Fruit fly (Drosophila melanogaster) whole organism, embryonic: ENCODE measurements around the gene PAN3.
A peak's percentile ranks its signal among the peaks of the same experiment; 100 is the strongest.

Source experiments
- Ada2b ChIP-seq: fragments of 200-800 bp; sonication (Bioruptor generic); IDR thresholded peaks from 2 replicates; pipeline ENCODE4 v1.3.6; 2022; ENCODE audit warnings: missing biosample characterization, missing genetic modification characterization
- Aef1 ChIP-seq: fragments of 200-800 bp; sonication (Bioruptor generic); IDR thresholded peaks from 3 replicates; pipeline ENCODE4 v1.3.6; 2022; ENCODE audit warnings: missing biosample characterization, missing genetic modification characterization
- Asciz ChIP-seq: fragments of 200-800 bp; sonication (Bioruptor generic); optimal IDR thresholded peaks from 2 replicates; lab custom pipeline; 2017; ENCODE audit warnings: missing biosample characterization, mild to moderate bottlenecking, missing genetic modification characterization, missing genetic modification reagents
- BEAF-32 ChIP-seq: fragments of 200-800 bp; sonication (Bioruptor generic); optimal IDR thresholded peaks from 3 replicates; lab custom pipeline; 2017; ENCODE audit warnings: missing biosample characterization, missing genetic modification characterization, mild to moderate bottlenecking, moderate library complexity, missing genetic modification reagents
- CG10274 ChIP-seq: fragments of 200-800 bp; sonication (Bioruptor generic); optimal IDR thresholded peaks from 3 replicates; lab custom pipeline; 2017; ENCODE audit warnings: missing biosample characterization, mild to moderate bottlenecking, missing genetic modification characterization
- CG10321 ChIP-seq: fragments of 200-800 bp; sonication (Bioruptor generic); IDR thresholded peaks from 2 replicates; pipeline ENCODE4 v1.3.6; 2022; ENCODE audit warnings: missing biosample characterization, missing genetic modification characterization
- CG10565 ChIP-seq: fragments of 200-800 bp; sonication (Bioruptor generic); optimal IDR thresholded peaks from 3 replicates; lab custom pipeline; 2016; ENCODE audit warnings: missing biosample characterization, mild to moderate bottlenecking, missing genetic modification characterization
- CG10959 ChIP-seq: fragments of 200-800 bp; sonication (Bioruptor generic); IDR thresholded peaks from 2 replicates; pipeline ENCODE4 v1.3.6; 2022; ENCODE audit warnings: missing biosample characterization, missing genetic modification characterization
- CG12659 ChIP-seq: fragments of 200-800 bp; sonication (Bioruptor generic); optimal IDR thresholded peaks from 3 replicates; lab custom pipeline; 2017; ENCODE audit warnings: mild to moderate bottlenecking, missing biosample characterization, missing genetic modification reagents, missing genetic modification characterization
- CG13296 ChIP-seq: fragments of 200-800 bp; sonication (Bioruptor generic); optimal IDR thresholded peaks from 3 replicates; lab custom pipeline; 2018; ENCODE audit warnings: missing biosample characterization, mild to moderate bottlenecking, missing genetic modification characterization
- CG2120 ChIP-seq: fragments of 200-800 bp; sonication (Bioruptor generic); optimal IDR thresholded peaks from 3 replicates; lab custom pipeline; 2016; ENCODE audit warnings: missing biosample characterization, missing genetic modification characterization
- CG2875 ChIP-seq: fragments of 200-800 bp; sonication (Bioruptor generic); optimal IDR thresholded peaks from 2 replicates; lab custom pipeline; 2017; ENCODE audit warnings: missing biosample characterization, mild to moderate bottlenecking, missing genetic modification characterization, missing genetic modification reagents
- CG3065 ChIP-seq: fragments of 200-800 bp; sonication (Bioruptor generic); optimal IDR thresholded peaks from 2 replicates; lab custom pipeline; 2016; ENCODE audit warnings: missing biosample characterization, missing genetic modification characterization
- CG32772 ChIP-seq: fragments of 200-800 bp; sonication (Bioruptor generic); IDR thresholded peaks from 2 replicates; pipeline ENCODE4 v1.3.6; 2022; ENCODE audit warnings: missing biosample characterization, missing genetic modification characterization
- CG34422 ChIP-seq: fragments of 200-800 bp; sonication (Bioruptor generic); IDR thresholded peaks from 3 replicates; pipeline ENCODE4 v1.3.6; 2022; ENCODE audit warnings: missing biosample characterization, missing genetic modification characterization
- CG6254 ChIP-seq: fragments of 200-800 bp; sonication (Bioruptor generic); optimal IDR thresholded peaks from 3 replicates; lab custom pipeline; 2017; ENCODE audit warnings: mild to moderate bottlenecking, missing biosample characterization, missing genetic modification reagents, missing genetic modification characterization
- CG7839 ChIP-seq: fragments of 200-800 bp; sonication (Bioruptor generic); optimal IDR thresholded peaks from 3 replicates; lab custom pipeline; 2018; ENCODE audit warnings: missing biosample characterization, mild to moderate bottlenecking, missing genetic modification characterization, moderate library complexity
- CG9727 ChIP-seq: fragments of 200-800 bp; sonication (Bioruptor generic); optimal IDR thresholded peaks from 3 replicates; lab custom pipeline; 2017; ENCODE audit warnings: missing biosample characterization, mild to moderate bottlenecking, missing genetic modification characterization
- CG9817 ChIP-seq: fragments of 200-800 bp; sonication (Bioruptor generic); optimal IDR thresholded peaks from 2 replicates; lab custom pipeline; 2018; ENCODE audit warnings: missing biosample characterization, mild to moderate bottlenecking, missing genetic modification characterization, moderate library complexity
- CG9876 ChIP-seq: fragments of 200-800 bp; sonication (Bioruptor generic); optimal IDR thresholded peaks from 2 replicates; lab custom pipeline; 2016; ENCODE audit warnings: missing biosample characterization, missing genetic modification characterization
- Dek ChIP-seq: fragments of 200-800 bp; sonication (Bioruptor generic); optimal IDR thresholded peaks from 3 replicates; lab custom pipeline; 2019; ENCODE audit warnings: missing biosample characterization, mild to moderate bottlenecking, missing genetic modification characterization, moderate library complexity
- Dfd ChIP-seq, 2 experiments: fragments of >200 bp; optimal IDR thresholded peaks; 2 replicates each; lab custom pipeline; 2017; ENCODE audit warnings: missing biosample characterization in 2 of 2, missing genetic modification characterization in 2 of 2
- Doc2 ChIP-seq: fragments of 200-800 bp; sonication (Bioruptor generic); IDR thresholded peaks from 2 replicates; pipeline ENCODE4 v1.3.6; 2022; ENCODE audit warnings: missing biosample characterization, missing genetic modification characterization
- Max ChIP-seq: fragments of 200-800 bp; sonication (Bioruptor generic); optimal IDR thresholded peaks from 2 replicates; lab custom pipeline; 2016; ENCODE audit warnings: missing biosample characterization, mild to moderate bottlenecking, missing genetic modification characterization
- NC2α ChIP-seq: fragments of 200-800 bp; sonication (Bioruptor generic); optimal IDR thresholded peaks from 2 replicates; lab custom pipeline; 2016; ENCODE audit warnings: missing biosample characterization, missing genetic modification characterization
- Pdp1 ChIP-seq, 2 experiments: fragments of 200-800 bp; sonication (Bioruptor generic); optimal IDR thresholded peaks; 3 replicates each; lab custom pipeline; 2016; ENCODE audit warnings: missing biosample characterization in 2 of 2, missing genetic modification characterization in 2 of 2, mild to moderate bottlenecking in 1 of 2, moderate library complexity in 1 of 2
- Side ChIP-seq: fragments of 200-800 bp; sonication (Bioruptor generic); optimal IDR thresholded peaks from 2 replicates; lab custom pipeline; 2016; ENCODE audit warnings: missing biosample characterization, missing genetic modification characterization
- Six4 ChIP-seq: fragments of 200-800 bp; sonication (Bioruptor generic); optimal IDR thresholded peaks from 2 replicates; lab custom pipeline; 2016; ENCODE audit warnings: missing biosample characterization, missing genetic modification characterization
- Sry-δ ChIP-seq: fragments of 200-800 bp; sonication (Bioruptor generic); optimal IDR thresholded peaks from 2 replicates; lab custom pipeline; 2016; ENCODE audit warnings: missing biosample characterization, missing genetic modification characterization
- Tbp ChIP-seq: fragments of >200 bp; optimal IDR thresholded peaks from 2 replicates; lab custom pipeline; 2018; ENCODE audit warnings: missing biosample characterization, missing genetic modification characterization
- chinmo ChIP-seq: fragments of 200-800 bp; sonication (Bioruptor generic); IDR thresholded peaks from 4 replicates; pipeline ENCODE4 v1.3.6; 2022; ENCODE audit warnings: missing biosample characterization, missing genetic modification characterization; ENCODE audit not compliant: partially characterized antibody
- corto ChIP-seq: fragments of 200-800 bp; sonication (Bioruptor generic); optimal IDR thresholded peaks from 2 replicates; lab custom pipeline; 2016; ENCODE audit warnings: missing biosample characterization, mild to moderate bottlenecking, missing genetic modification characterization, moderate library complexity
- crp ChIP-seq, 2 experiments: fragments of 200-800 bp; sonication (Bioruptor generic); optimal IDR thresholded peaks; 2 replicates in 1 of 2; 3 replicates in 1 of 2; lab custom pipeline; 2017; ENCODE audit warnings: missing biosample characterization in 2 of 2, missing genetic modification characterization in 2 of 2, mild to moderate bottlenecking in 1 of 2, moderate library complexity in 1 of 2
- dpn ChIP-seq, 2 experiments: fragments of 200-800 bp; sonication (Bioruptor generic); optimal IDR thresholded peaks; 3 replicates each; lab custom pipeline; 2016; ENCODE audit warnings: missing biosample characterization in 2 of 2, missing genetic modification characterization in 2 of 2
- jumu ChIP-seq: fragments of 200-800 bp; sonication (Bioruptor generic); optimal IDR thresholded peaks from 3 replicates; lab custom pipeline; 2016; ENCODE audit warnings: missing biosample characterization, missing genetic modification characterization
- klu ChIP-seq: fragments of 200-800 bp; sonication (Bioruptor generic); IDR thresholded peaks from 2 replicates; pipeline ENCODE4 v1.3.6; 2022; ENCODE audit warnings: missing biosample characterization, missing genetic modification characterization
- kni ChIP-seq: fragments of 200-800 bp; sonication (Bioruptor generic); optimal IDR thresholded peaks from 3 replicates; lab custom pipeline; 2017; ENCODE audit warnings: mild to moderate bottlenecking, missing biosample characterization, missing genetic modification reagents, missing genetic modification characterization
- maf-S ChIP-seq: fragments of 200-800 bp; sonication (Bioruptor generic); optimal IDR thresholded peaks from 2 replicates; lab custom pipeline; 2016; ENCODE audit warnings: missing biosample characterization, missing genetic modification characterization
- mam ChIP-seq: fragments of 200-800 bp; sonication (Bioruptor generic); optimal IDR thresholded peaks from 3 replicates; lab custom pipeline; 2016; ENCODE audit warnings: missing biosample characterization, missing genetic modification characterization
- nau ChIP-seq: fragments of 200-800 bp; sonication (Bioruptor generic); optimal IDR thresholded peaks from 3 replicates; lab custom pipeline; 2017; ENCODE audit warnings: missing biosample characterization, mild to moderate bottlenecking, missing genetic modification characterization, missing genetic modification reagents
- peb ChIP-seq: fragments of 200-800 bp; sonication (Bioruptor generic); IDR thresholded peaks from 2 replicates; pipeline ENCODE4 v1.3.6; 2022; ENCODE audit warnings: missing biosample characterization, missing genetic modification characterization
- pfk ChIP-seq: fragments of 200-800 bp; sonication (Bioruptor generic); optimal IDR thresholded peaks from 2 replicates; lab custom pipeline; 2018; ENCODE audit warnings: missing biosample characterization, mild to moderate bottlenecking, missing genetic modification characterization, moderate library complexity
- psq ChIP-seq: fragments of 200-800 bp; sonication (Bioruptor generic); optimal IDR thresholded peaks from 2 replicates; lab custom pipeline; 2017; ENCODE audit warnings: missing biosample characterization, missing genetic modification characterization
- rib ChIP-seq: fragments of 200-800 bp; sonication (Bioruptor generic); IDR thresholded peaks from 2 replicates; pipeline ENCODE4 v1.3.6; 2022; ENCODE audit warnings: missing biosample characterization, missing genetic modification characterization
- ro ChIP-seq: fragments of 200-800 bp; sonication (Bioruptor generic); IDR thresholded peaks from 2 replicates; pipeline ENCODE4 v1.3.6; 2022; ENCODE audit warnings: missing biosample characterization, missing genetic modification characterization
- run ChIP-seq: fragments of 200-800 bp; sonication (Bioruptor generic); optimal IDR thresholded peaks from 3 replicates; lab custom pipeline; 2018; ENCODE audit warnings: missing biosample characterization, mild to moderate bottlenecking, missing genetic modification characterization
- sim ChIP-seq: fragments of 200-800 bp; sonication (Bioruptor generic); IDR thresholded peaks from 2 replicates; pipeline ENCODE4 v1.3.6; 2022; ENCODE audit warnings: missing biosample characterization, missing genetic modification characterization
- sisA ChIP-seq: fragments of 200-800 bp; sonication (Bioruptor generic); IDR thresholded peaks from 2 replicates; pipeline ENCODE4 v1.3.6; 2022; ENCODE audit warnings: missing biosample characterization, missing genetic modification characterization
- stwl ChIP-seq: fragments of 200-800 bp; sonication (Bioruptor generic); optimal IDR thresholded peaks from 3 replicates; lab custom pipeline; 2018; ENCODE audit warnings: missing biosample characterization, mild to moderate bottlenecking, missing genetic modification characterization, moderate library complexity
- tup ChIP-seq: fragments of 200-800 bp; sonication (Bioruptor generic); optimal IDR thresholded peaks from 2 replicates; lab custom pipeline; 2016; ENCODE audit warnings: missing biosample characterization, mild to moderate bottlenecking, missing genetic modification characterization, moderate library complexity
- unc-4 ChIP-seq: fragments of 200-800 bp; sonication (Bioruptor generic); IDR thresholded peaks from 2 replicates; pipeline ENCODE4 v1.3.6; 2022; ENCODE audit warnings: missing biosample characterization, missing genetic modification characterization; ENCODE audit not compliant: partially characterized antibody

The PAN3 gene

DNA sequence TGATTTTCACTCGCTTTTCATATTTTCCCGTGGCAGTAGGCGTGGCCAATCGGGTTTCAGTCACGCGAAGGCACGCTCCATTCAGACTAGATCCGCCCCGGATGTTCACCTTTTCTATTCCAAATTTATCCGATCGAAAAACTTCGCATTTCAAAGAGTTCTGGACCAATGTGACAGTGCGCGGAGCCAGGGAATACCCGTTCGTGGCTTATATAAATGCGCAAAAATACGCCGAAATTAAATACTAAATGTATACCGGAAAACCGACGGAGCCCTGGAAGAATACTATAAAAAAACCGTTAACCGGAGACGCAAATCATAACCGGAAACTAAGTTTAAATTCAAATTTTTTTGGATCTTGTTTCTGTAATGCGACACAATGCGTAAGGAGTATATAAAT is 56.6 kb downstream of the PAN3 start, which contains the start of gene promL (continued):
- peak; percentile 50 for TF ChIP-seq Asciz
- no peak for TF ChIP-seq CG10321 (GFP tag; lab: Robert Waterston, UW)
- no peak for TF ChIP-seq Tbp (GFP tag; lab: Kevin White, UChicago)
- no peak for TF ChIP-seq CG3065
- peak; percentile 47 for TF ChIP-seq Sry-δ
- TF ChIP-seq unc-4 (GFP tag; lab: Robert Waterston, UW): no peak
- no peak for TF ChIP-seq pfk
- no peak for TF ChIP-seq CG10959
- no peak for TF ChIP-seq rib (GFP tag; lab: Robert Waterston, UW)
- TF ChIP-seq CG6254 (GFP tag; lab: Kevin White, UChicago): no peak
- TF ChIP-seq peb: no peak
- no peak for TF ChIP-seq Doc2 (GFP tag; lab: Robert Waterston, UW)
- peak; percentile 25 for TF ChIP-seq CG2875 (GFP tag; lab: Kevin White, UChicago)
- peak; percentile 57 for TF ChIP-seq Side (GFP tag; lab: Kevin White, UChicago)
- no peak for TF ChIP-seq Dfd (GFP tag; optimal IDR thresholded peaks at IDR 0.05; lab: Kevin White, UChicago)
- no peak for TF ChIP-seq CG9876 (GFP tag; lab: Kevin White, UChicago)
- TF ChIP-seq CG9727: peak; percentile 48
- TF ChIP-seq klu (GFP tag; lab: Robert Waterston, UW): no peak
- no peak for TF ChIP-seq psq (GFP tag; lab: Kevin White, UChicago)
- TF ChIP-seq CG9817: peak; percentile 46
- TF ChIP-seq corto (GFP tag; lab: Kevin White, UChicago): peak; percentile 34
- no peak for TF ChIP-seq CG10565 (GFP tag; lab: Kevin White, UChicago)
- TF ChIP-seq jumu (GFP tag; lab: Kevin White, UChicago): peak; percentile 16
- TF ChIP-seq CG32772: no peak
- 0 out of 2 replicates have a peak, but pooled peaks have one; percentile 4 for TF ChIP-seq sim (GFP tag; lab: Robert Waterston, UW)
- no peak for TF ChIP-seq sisA (GFP tag; lab: Robert Waterston, UW)
- TF ChIP-seq kni (GFP tag; lab: Kevin White, UChicago): peak; percentile 83
- TF ChIP-seq tup (GFP tag; lab: Kevin White, UChicago): no peak
- TF ChIP-seq chinmo: 0 out of 4 replicates have a peak, but pooled peaks have one; percentile 61
- peak; percentile 32 to 86 for TF ChIP-seq Pdp1 (GFP tag; optimal IDR thresholded peaks at IDR 0.05; lab: Kevin White, UChicago)
- peak; percentile 71; the same call in 1 of the 3 replicates for TF ChIP-seq CG34422
- no peak for TF ChIP-seq mam (GFP tag; lab: Kevin White, UChicago)
- no peak for TF ChIP-seq run (tag; lab: Kevin White, UChicago)
- no peak for TF ChIP-seq ro (GFP tag; lab: Robert Waterston, UW)
- peak; percentile 69 for TF ChIP-seq nau
- peak; percentile 76 for TF ChIP-seq CG13296
- no peak for TF ChIP-seq CG10274 (GFP tag; lab: Kevin White, UChicago)
- peak in 1 of 2 experiments; percentile 43 for TF ChIP-seq dpn (GFP tag; optimal IDR thresholded peaks at IDR 0.05; lab: Kevin White, UChicago)
- no peak for TF ChIP-seq Aef1 (GFP tag; lab: Robert Waterston, UW)
- peak; percentile 11 for TF ChIP-seq Max (GFP tag; lab: Kevin White, UChicago)
- TF ChIP-seq crp (GFP tag; optimal IDR thresholded peaks at IDR 0.05; lab: Kevin White, UChicago): peak in 1 of 2 experiments; percentile 30
- TF ChIP-seq NC2α (GFP tag; lab: Kevin White, UChicago): no peak
- peak; percentile 47 for TF ChIP-seq CG7839 (tag; lab: Kevin White, UChicago)
- TF ChIP-seq BEAF-32 (GFP tag; lab: Kevin White, UChicago): peak; percentile 47
- peak; percentile 14 for TF ChIP-seq CG2120
- TF ChIP-seq Six4: no peak
- TF ChIP-seq maf-S (GFP tag; lab: Kevin White, UChicago): peak; percentile 40
- peak; percentile 53 for TF ChIP-seq Dek (tag; lab: Kevin White, UChicago)
- TF ChIP-seq CG12659 (GFP tag; lab: Kevin White, UChicago): peak; percentile 88
- peak; percentile 29; the same call in 1 of the 2 replicates for TF ChIP-seq Ada2b
- TF ChIP-seq stwl (tag; lab: Kevin White, UChicago): peak; percentile 79
